Worm (Caenorhabditis elegans): ENCODE measurements around the gene C18D1.2.

DNA sequence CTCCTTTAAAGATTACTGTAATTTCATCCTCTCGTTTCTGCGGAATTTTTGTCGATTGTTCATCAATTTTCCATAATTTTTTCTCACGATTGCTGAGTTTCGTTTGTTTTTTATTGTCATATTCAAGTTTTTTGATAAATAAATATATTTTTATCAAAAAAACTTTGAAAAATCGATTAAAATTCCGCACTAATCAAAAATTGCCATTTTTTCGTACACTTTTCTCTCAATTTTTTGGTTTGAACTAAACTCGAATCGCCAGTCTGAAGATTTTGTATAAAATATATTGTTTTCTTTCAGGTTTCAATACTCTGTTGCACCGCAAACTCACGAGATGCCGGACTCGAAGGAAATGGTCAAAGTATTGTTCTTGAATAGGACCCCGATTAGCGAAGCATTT lies 16.0 kb upstream of the C18D1.2 start, which contains the start of gene ogr-2:
- TF ChIP-seq nhr-20 (tag; optimal IDR thresholded peaks at IDR 0.05) = no peak
- no peak for TF ChIP-seq ztf-11 (tag; optimal IDR thresholded peaks at IDR 0.05)
- TF ChIP-seq blmp-1 (tag; optimal IDR thresholded peaks at IDR 0.05) = no peak
- no peak for TF ChIP-seq nhr-77 (tag; optimal IDR thresholded peaks at IDR 0.05)
- TF ChIP-seq nhr-12 (tag; optimal IDR thresholded peaks at IDR 0.05) = no peak
- no peak for TF ChIP-seq sup-37 (GFP tag; optimal IDR thresholded peaks at IDR 0.05)
